Worm (Caenorhabditis elegans) whole organism, late embryonic: ENCODE measurements around the gene mrp-5.
A peak's percentile ranks its signal among the peaks of the same experiment; 100 is the strongest.

Experiments
- ceh-34 ChIP-seq: sonication (generic microtip); optimal IDR thresholded peaks from 2 replicates; lab custom pipeline; 2016; ENCODE audit warnings: mild to moderate bottlenecking, missing genetic modification characterization, missing compliant biosample characterization
- ceh-45 ChIP-seq: fragments of 200-800 bp; sonication (Bioruptor generic); IDR thresholded peaks from 2 replicates; pipeline ENCODE4 v1.3.6; 2022; ENCODE audit warnings: missing genetic modification reagents, missing genetic modification characterization, missing compliant biosample characterization
- lim-6 ChIP-seq: sonication (generic microtip); optimal IDR thresholded peaks from 2 replicates; lab custom pipeline; 2016; ENCODE audit warnings: missing genetic modification characterization, missing compliant biosample characterization
- nhr-11 ChIP-seq: fragments of 150-350 bp; optimal IDR thresholded peaks from 2 replicates; lab custom pipeline; 2014; ENCODE audit warnings: missing biosample characterization, missing genetic modification characterization
- pros-1 ChIP-seq: fragments of 150-350 bp; optimal IDR thresholded peaks from 2 replicates; lab custom pipeline; 2014; ENCODE audit warnings: missing biosample characterization, missing genetic modification reagents, missing genetic modification characterization

DNA sequence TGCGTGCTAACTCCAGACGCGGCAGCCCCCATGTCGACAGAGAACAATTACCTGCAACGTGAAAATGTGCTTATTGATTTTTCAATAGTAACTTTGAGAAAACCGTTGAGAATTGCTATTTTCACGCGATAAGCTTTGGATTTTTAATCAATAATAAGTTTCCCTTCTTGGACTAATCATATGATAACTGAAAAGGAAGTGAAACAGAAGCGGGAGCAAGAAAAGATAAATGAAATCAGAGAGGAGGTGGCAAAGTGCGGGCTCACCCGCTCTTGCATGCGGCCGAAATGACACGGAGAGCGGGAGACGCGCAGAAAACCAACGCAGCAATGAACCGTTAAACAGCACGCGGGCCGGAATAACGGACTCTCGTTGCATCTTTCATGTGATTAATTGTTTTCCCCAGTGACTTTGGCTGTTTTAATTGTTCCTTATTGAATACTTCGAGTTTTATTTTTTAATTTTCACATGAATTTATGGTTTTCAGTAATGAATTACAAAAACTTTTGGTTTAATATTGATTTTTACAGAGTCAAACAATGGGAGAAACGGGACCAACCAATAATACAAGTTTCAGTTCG, 24.2 kb upstream of the mrp-5 start, which contains the start of the genes flwr-1 and tbc-1:
- TF ChIP-seq ceh-34 (tag; lab: Kevin White, UChicago), result peak; percentile 34
- no peak for TF ChIP-seq lim-6 (tag; lab: Kevin White, UChicago)
- no peak for TF ChIP-seq ceh-45 (GFP tag; lab: Robert Waterston, UW)
- TF ChIP-seq nhr-11 (tag; lab: Kevin White, UChicago), result no peak
- no peak for TF ChIP-seq pros-1 (tag; lab: Kevin White, UChicago)
